Worm (Caenorhabditis elegans): Measurements from ENCODE around the gene epac-1.

epac-1 gene

ce11 chrIII:10202894-10203871 lies 14.2 kb downstream of the epac-1 start, which contains the start of gene chc-1:
chc-1 (plus strand) TSS chrIII:10203821.
- peak; percentile 17 for TF ChIP-seq dpl-1 (GFP tag; optimal IDR thresholded peaks at IDR 0.05)
- TF ChIP-seq daf-19 (GFP tag; conservative IDR thresholded peaks at IDR 0.05): no peak
- TF ChIP-seq aha-1 (tag): peak; percentile 62
- no peak for TF ChIP-seq nhr-10 (tag; optimal IDR thresholded peaks at IDR 0.05)
- peak; percentile 49 for TF ChIP-seq hlh-11 (tag; optimal IDR thresholded peaks at IDR 0.05)
- TF ChIP-seq zip-2 (tag; optimal IDR thresholded peaks at IDR 0.05): no peak
- peak in 1 of 2 experiments; percentile 4 for TF ChIP-seq hif-1 (tag; optimal IDR thresholded peaks at IDR 0.05)
- peak; percentile 33; the same call in 1 of the 2 replicates for TF ChIP-seq dmd-6 (GFP tag; IDR thresholded peaks at IDR 0.05)
- peak; percentile 48 for TF ChIP-seq ama-1 (optimal IDR thresholded peaks at IDR 0.05)
- TF ChIP-seq F10B5.3 (tag; optimal IDR thresholded peaks at IDR 0.05): no peak
- TF ChIP-seq pqm-1 (tag; optimal IDR thresholded peaks at IDR 0.05): peak; percentile 50
- peak; percentile 70 for TF ChIP-seq mep-1 (tag; optimal IDR thresholded peaks at IDR 0.05)
- TF ChIP-seq mdt-29 (GFP tag; IDR thresholded peaks at IDR 0.05): no peak
- peak; percentile 64 for TF ChIP-seq hlh-30 (tag; optimal IDR thresholded peaks at IDR 0.05; ENCODE audit: insufficient read depth)
- peak; percentile 56 for TF ChIP-seq mes-2 (tag; optimal IDR thresholded peaks at IDR 0.05; ENCODE audit: poor library complexity, severe bottlenecking)
- TF ChIP-seq mxl-3 (GFP tag; optimal IDR thresholded peaks at IDR 0.05): peak; percentile 1
- TF ChIP-seq daf-16 (GFP tag; optimal IDR thresholded peaks at IDR 0.05): no peak
- peak; percentile 26 for TF ChIP-seq daf-16 (tag; optimal IDR thresholded peaks at IDR 0.05)
- no peak for TF ChIP-seq ceh-62 (tag; optimal IDR thresholded peaks at IDR 0.05)
- TF ChIP-seq skn-1 (tag; optimal IDR thresholded peaks at IDR 0.05): no peak
- peak; percentile 49 for TF ChIP-seq dve-1 (tag; optimal IDR thresholded peaks at IDR 0.05; ENCODE audit: insufficient read depth)
- TF ChIP-seq dmd-8 (GFP tag; IDR thresholded peaks at IDR 0.05): no peak
- TF ChIP-seq nhr-28 (tag; optimal IDR thresholded peaks at IDR 0.05): peak; percentile 36
- TF ChIP-seq attf-4 (tag; optimal IDR thresholded peaks at IDR 0.05): no peak
- peak in 1 of 2 experiments; percentile 45 for TF ChIP-seq lsy-2 (tag; optimal IDR thresholded peaks at IDR 0.05)

- TF ChIP-seq ZK546.5 (tag; optimal IDR thresholded peaks at IDR 0.05): no peak
- peak in 1 of 2 experiments; percentile 61 for TF ChIP-seq unc-62 (GFP tag; optimal IDR thresholded peaks at IDR 0.05 in 1 of 2)
- no peak for TF ChIP-seq unc-62 (tag; optimal IDR thresholded peaks at IDR 0.05)
- no peak for TF ChIP-seq pha-4 (GFP tag; IDR thresholded peaks at IDR 0.05)
- no peak for TF ChIP-seq pha-4 (tag; optimal IDR thresholded peaks at IDR 0.05)
- TF ChIP-seq unc-130 (GFP tag; optimal IDR thresholded peaks at IDR 0.05): no peak
- TF ChIP-seq ceh-20 (GFP tag; IDR thresholded peaks at IDR 0.05): no peak
Measured at ce11 chrIII:10206352-10206751, 17.3 kb downstream of the epac-1 start.

ce11 chrIII:10209703-10210102 lies 20.7 kb downstream of the epac-1 start, which contains the start of gene T20G5.9:
T20G5.9 (plus strand) TSS chrIII:10209840.
- TF ChIP-seq lin-38 (GFP tag; IDR thresholded peaks at IDR 0.05) (peak; percentile 49), mdl-1 (tag; optimal IDR thresholded peaks at IDR 0.05) (no peak), gei-8 (GFP tag; optimal IDR thresholded peaks at IDR 0.05) (no peak), daf-19 (GFP tag; conservative IDR thresholded peaks at IDR 0.05) (no peak), lin-15B (tag; optimal IDR thresholded peaks at IDR 0.05) (no peak), zip-11 (GFP tag; IDR thresholded peaks at IDR 0.05) (no peak), D1046.2 (GFP tag; IDR thresholded peaks at IDR 0.05) (0 out of 2 replicates have a peak, but pooled peaks have one; percentile 50), aly-2 (tag; optimal IDR thresholded peaks at IDR 0.05) (peak; percentile 37), dmd-8 (GFP tag; IDR thresholded peaks at IDR 0.05) (no peak), mes-2 (tag; optimal IDR thresholded peaks at IDR 0.05; ENCODE audit: poor library complexity, severe bottlenecking) (peak; percentile 18), duxl-1 (tag; optimal IDR thresholded peaks at IDR 0.05; ENCODE audit: poor library complexity) (peak; percentile 3), mdt-29 (GFP tag; IDR thresholded peaks at IDR 0.05) (no peak), nhr-42 (GFP tag; IDR thresholded peaks at IDR 0.05) (0 out of 2 replicates have a peak, but pooled peaks have one; percentile 15), lin-1 (GFP tag; IDR thresholded peaks at IDR 0.05) (no peak), ZK337.2 (GFP tag; IDR thresholded peaks at IDR 0.05) (no peak), nhr-11 (tag; optimal IDR thresholded peaks at IDR 0.05) (no peak), nhr-102 (tag; optimal IDR thresholded peaks at IDR 0.05) (peak; percentile 12), ama-1 (optimal IDR thresholded peaks at IDR 0.05) (peak; percentile 53)
